Fruit fly (Drosophila melanogaster) whole organism, prepupa: ENCODE measurements around the gene CG13003.

Source experiments
- CG10669 ChIP-seq: fragments of 200-800 bp; sonication (Bioruptor generic); optimal IDR thresholded peaks from 3 replicates; lab custom pipeline; 2018; ENCODE audit warnings: missing biosample characterization, mild to moderate bottlenecking, missing genetic modification characterization, moderate library complexity
- CG11762 ChIP-seq: fragments of 200-800 bp; sonication (Bioruptor generic); optimal IDR thresholded peaks from 3 replicates; lab custom pipeline; 2016; ENCODE audit warnings: missing biosample characterization, missing genetic modification characterization; ENCODE audit not compliant: insufficient read depth
- CG11902 ChIP-seq: fragments of 200-800 bp; sonication (Bioruptor generic); optimal IDR thresholded peaks from 3 replicates; lab custom pipeline; 2016; ENCODE audit warnings: missing biosample characterization, missing genetic modification characterization
- CG15336 ChIP-seq: fragments of 200-800 bp; sonication (Bioruptor generic); IDR thresholded peaks from 2 replicates; pipeline ENCODE4 v1.3.6; 2022; ENCODE audit warnings: missing biosample characterization, missing genetic modification characterization
- CG1621 ChIP-seq: fragments of 200-800 bp; sonication (Bioruptor generic); optimal IDR thresholded peaks from 3 replicates; lab custom pipeline; 2018; ENCODE audit warnings: missing biosample characterization, mild to moderate bottlenecking, missing genetic modification characterization
- CG16779 ChIP-seq: fragments of 200-800 bp; sonication (Bioruptor generic); optimal IDR thresholded peaks from 3 replicates; lab custom pipeline; 2017; ENCODE audit warnings: missing biosample characterization, mild to moderate bottlenecking, missing genetic modification characterization
- CG3032 ChIP-seq: fragments of 200-800 bp; optimal IDR thresholded peaks from 2 replicates; lab custom pipeline; 2019; ENCODE audit warnings: missing biosample characterization, mild to moderate bottlenecking, missing genetic modification characterization, moderate library complexity
- CG34406 ChIP-seq: fragments of 200-800 bp; sonication (Bioruptor generic); optimal IDR thresholded peaks from 3 replicates; lab custom pipeline; 2016; ENCODE audit warnings: missing biosample characterization, missing genetic modification characterization
- CG3919 ChIP-seq: fragments of 200-800 bp; sonication (Bioruptor generic); optimal IDR thresholded peaks from 3 replicates; lab custom pipeline; 2016; ENCODE audit warnings: missing biosample characterization, missing genetic modification characterization
- CG6163 ChIP-seq: fragments of 200-800 bp; sonication (Bioruptor generic); IDR thresholded peaks from 3 replicates; pipeline ENCODE4 v1.3.6; 2022; ENCODE audit warnings: missing biosample characterization, missing genetic modification characterization
- CG6276 ChIP-seq: fragments of 200-800 bp; sonication (Bioruptor generic); optimal IDR thresholded peaks from 2 replicates; lab custom pipeline; 2017; ENCODE audit warnings: missing biosample characterization, mild to moderate bottlenecking, missing genetic modification characterization
- CG6854 ChIP-seq: fragments of 200-800 bp; sonication (Bioruptor generic); optimal IDR thresholded peaks from 2 replicates; lab custom pipeline; 2017; ENCODE audit warnings: missing biosample characterization, mild to moderate bottlenecking, missing genetic modification characterization
- CG8319 ChIP-seq: fragments of 200-800 bp; sonication (Bioruptor generic); optimal IDR thresholded peaks from 3 replicates; lab custom pipeline; 2016; ENCODE audit warnings: missing biosample characterization, missing genetic modification characterization
- CG9139 ChIP-seq: fragments of 200-800 bp; sonication (Bioruptor generic); optimal IDR thresholded peaks from 3 replicates; lab custom pipeline; 2017; ENCODE audit warnings: missing biosample characterization, mild to moderate bottlenecking, missing genetic modification characterization
- Eip75B ChIP-seq: fragments of 200-800 bp; sonication (Bioruptor generic); optimal IDR thresholded peaks from 3 replicates; lab custom pipeline; 2016; ENCODE audit warnings: missing biosample characterization, missing genetic modification characterization
- Eip93F ChIP-seq: fragments of 200-800 bp; sonication (Bioruptor generic); optimal IDR thresholded peaks from 2 replicates; lab custom pipeline; 2016; ENCODE audit warnings: missing biosample characterization, mild to moderate bottlenecking, missing genetic modification characterization
- Ets21C ChIP-seq: fragments of 200-800 bp; sonication (Bioruptor generic); optimal IDR thresholded peaks from 3 replicates; lab custom pipeline; 2016; ENCODE audit warnings: missing biosample characterization, missing genetic modification characterization
- Gug ChIP-seq: fragments of 200-800 bp; sonication (Bioruptor generic); IDR thresholded peaks from 2 replicates; pipeline ENCODE4 v1.3.6; 2022; ENCODE audit warnings: missing biosample characterization, missing genetic modification characterization
- Hr39 ChIP-seq: fragments of 200-800 bp; sonication (Bioruptor generic); optimal IDR thresholded peaks from 2 replicates; lab custom pipeline; 2016; ENCODE audit warnings: missing biosample characterization, missing genetic modification characterization
- Met ChIP-seq: fragments of 200-800 bp; sonication (Bioruptor generic); optimal IDR thresholded peaks from 3 replicates; lab custom pipeline; 2016; ENCODE audit warnings: missing biosample characterization, missing genetic modification characterization
- OdsH ChIP-seq: fragments of 200-800 bp; sonication (Bioruptor generic); optimal IDR thresholded peaks from 3 replicates; lab custom pipeline; 2016; ENCODE audit warnings: missing biosample characterization, missing genetic modification characterization
- Smox ChIP-seq: fragments of 200-800 bp; sonication (Bioruptor generic); optimal IDR thresholded peaks from 3 replicates; lab custom pipeline; 2016; ENCODE audit warnings: missing biosample characterization, missing genetic modification characterization
- Sox102F ChIP-seq: fragments of 200-800 bp; sonication (Bioruptor generic); optimal IDR thresholded peaks from 2 replicates; lab custom pipeline; 2016; ENCODE audit warnings: missing biosample characterization, mild to moderate bottlenecking, missing genetic modification characterization
- Sox14 ChIP-seq: fragments of 200-800 bp; sonication (Bioruptor generic); optimal IDR thresholded peaks from 3 replicates; lab custom pipeline; 2016; ENCODE audit warnings: missing biosample characterization, missing genetic modification characterization
- achi ChIP-seq: fragments of 200-800 bp; sonication (Bioruptor generic); optimal IDR thresholded peaks from 3 replicates; lab custom pipeline; 2016; ENCODE audit warnings: missing biosample characterization, missing genetic modification characterization
- dac ChIP-seq: fragments of 200-800 bp; sonication (Bioruptor generic); optimal IDR thresholded peaks from 2 replicates; lab custom pipeline; 2017; ENCODE audit warnings: missing biosample characterization, mild to moderate bottlenecking, missing genetic modification characterization
- dsx ChIP-seq: fragments of 200-800 bp; optimal IDR thresholded peaks from 3 replicates; lab custom pipeline; 2019; ENCODE audit warnings: missing biosample characterization, mild to moderate bottlenecking, missing genetic modification characterization, moderate library complexity; ENCODE audit not compliant: poor library complexity, severe bottlenecking
- eg ChIP-seq: fragments of 200-800 bp; sonication (Bioruptor generic); IDR thresholded peaks from 3 replicates; pipeline ENCODE4 v1.3.6; 2022; ENCODE audit warnings: missing biosample characterization, missing genetic modification characterization
- fd59A ChIP-seq: fragments of 200-800 bp; sonication (Bioruptor generic); optimal IDR thresholded peaks from 2 replicates; lab custom pipeline; 2017; ENCODE audit warnings: missing biosample characterization, mild to moderate bottlenecking, missing genetic modification characterization, missing genetic modification reagents
- fd85E ChIP-seq: fragments of 200-800 bp; sonication (Bioruptor generic); optimal IDR thresholded peaks from 3 replicates; lab custom pipeline; 2016; ENCODE audit warnings: missing biosample characterization, missing genetic modification characterization
- fkh ChIP-seq: fragments of 200-800 bp; sonication (Bioruptor generic); optimal IDR thresholded peaks from 3 replicates; lab custom pipeline; 2017; ENCODE audit warnings: missing biosample characterization, mild to moderate bottlenecking, missing genetic modification characterization, moderate library complexity
- lz ChIP-seq: fragments of 200-800 bp; sonication (Bioruptor generic); optimal IDR thresholded peaks from 3 replicates; lab custom pipeline; 2016; ENCODE audit warnings: missing biosample characterization, missing genetic modification characterization
- net ChIP-seq: fragments of 200-800 bp; sonication (Bioruptor generic); optimal IDR thresholded peaks from 3 replicates; lab custom pipeline; 2016; ENCODE audit warnings: missing biosample characterization, missing genetic modification characterization
- spab ChIP-seq: fragments of 200-800 bp; sonication (Bioruptor generic); optimal IDR thresholded peaks from 2 replicates; lab custom pipeline; 2017; ENCODE audit warnings: missing biosample characterization, mild to moderate bottlenecking, missing genetic modification characterization, missing genetic modification reagents
- ss ChIP-seq, 2 experiments: fragments of 200-800 bp; sonication (Bioruptor generic); optimal IDR thresholded peaks; 2 replicates in 1 of 2; 3 replicates in 1 of 2; lab custom pipeline; 2017 to 2018; ENCODE audit warnings: mild to moderate bottlenecking in 2 of 2, missing biosample characterization in 2 of 2, missing genetic modification characterization in 2 of 2, moderate library complexity in 1 of 2
- svp ChIP-seq: fragments of 200-800 bp; sonication (Bioruptor generic); peaks from one replicate; lab custom pipeline; 2016; ENCODE audit warnings: missing biosample characterization, missing genetic modification characterization
- topi ChIP-seq: fragments of 200-800 bp; sonication (Bioruptor generic); optimal IDR thresholded peaks from 3 replicates; lab custom pipeline; 2016; ENCODE audit warnings: missing biosample characterization, missing genetic modification characterization

Gene CG13003

dm6 chrX:16912965-16913755 lies 36.8 kb upstream of the CG13003 start, which contains the start of gene CG4928 (continued):
- peak; percentile 55 for TF ChIP-seq CG6854 (GFP tag; lab: Kevin White, UChicago)
- TF ChIP-seq net = no peak
- no peak for TF ChIP-seq lz
- no peak for TF ChIP-seq CG10669 (GFP tag; lab: Kevin White, UChicago)
- no peak for TF ChIP-seq fd59A
- no peak for TF ChIP-seq Ets21C (GFP tag; lab: Kevin White, UChicago)
- no peak for TF ChIP-seq fd85E (GFP tag; lab: Kevin White, UChicago)
- no peak for TF ChIP-seq CG15336
- peak; percentile 10 for TF ChIP-seq CG9139 (GFP tag; lab: Kevin White, UChicago)
- no peak for TF ChIP-seq CG6276 (GFP tag; lab: Kevin White, UChicago)
- TF ChIP-seq Hr39 = peak; percentile 3
- 0 out of 3 replicates have a peak, but pooled peaks have one; percentile 48 for TF ChIP-seq eg
- no peak for TF ChIP-seq CG3919 (GFP tag; lab: Kevin White, UChicago)
- TF ChIP-seq CG8319 (GFP tag; lab: Kevin White, UChicago) = no peak
- no peak for TF ChIP-seq dac (GFP tag; lab: Kevin White, UChicago)
- no peak for TF ChIP-seq CG16779 (tag; lab: Kevin White, UChicago)
- no peak for TF ChIP-seq OdsH (GFP tag; lab: Kevin White, UChicago)

- TF ChIP-seq CG34406 = no peak
- no peak for TF ChIP-seq Eip93F (GFP tag; lab: Kevin White, UChicago)
- no peak for TF ChIP-seq CG11762 (GFP tag; lab: Kevin White, UChicago)
- no peak for TF ChIP-seq CG3919 (GFP tag; lab: Kevin White, UChicago)
- TF ChIP-seq lz = no peak
- no peak for TF ChIP-seq CG11902 (GFP tag; lab: Kevin White, UChicago)
- TF ChIP-seq Smox (GFP tag; lab: Kevin White, UChicago) = no peak
- no peak for TF ChIP-seq achi (GFP tag; lab: Kevin White, UChicago)
- no peak for TF ChIP-seq Eip75B
- no peak for TF ChIP-seq Sox14
- no peak for TF ChIP-seq Met (GFP tag; lab: Kevin White, UChicago)
- TF ChIP-seq topi (GFP tag; lab: Kevin White, UChicago) = no peak
- TF ChIP-seq svp (GFP tag; lab: Kevin White, UChicago) = no peak
- TF ChIP-seq dac (GFP tag; lab: Kevin White, UChicago) = no peak
- TF ChIP-seq CG16779 (tag; lab: Kevin White, UChicago) = no peak
- no peak for TF ChIP-seq CG3032 (tag; lab: Kevin White, UChicago)
- no peak for TF ChIP-seq fd85E (GFP tag; lab: Kevin White, UChicago)
- no peak for TF ChIP-seq Sox102F
Observed at dm6 chrX:16911962-16912361, 35.6 kb upstream of the CG13003 start.

dm6 chrX:16909886-16910285 lies 33.5 kb upstream of the CG13003 start:
- no peak for TF ChIP-seq CG3919 (GFP tag; lab: Kevin White, UChicago)
- no peak for TF ChIP-seq Gug
- TF ChIP-seq Hr39 = no peak
- TF ChIP-seq CG1621 = no peak
- no peak for TF ChIP-seq ss (GFP tag; optimal IDR thresholded peaks at IDR 0.05; lab: Kevin White, UChicago)
- TF ChIP-seq dsx (GFP tag; lab: Kevin White, UChicago) = no peak
- no peak for TF ChIP-seq Ets21C (GFP tag; lab: Kevin White, UChicago)
- no peak for TF ChIP-seq CG6276 (GFP tag; lab: Kevin White, UChicago)
- no peak for TF ChIP-seq Sox102F
- TF ChIP-seq CG6163 (GFP tag; lab: Robert Waterston, UW) = no peak

DNA sequence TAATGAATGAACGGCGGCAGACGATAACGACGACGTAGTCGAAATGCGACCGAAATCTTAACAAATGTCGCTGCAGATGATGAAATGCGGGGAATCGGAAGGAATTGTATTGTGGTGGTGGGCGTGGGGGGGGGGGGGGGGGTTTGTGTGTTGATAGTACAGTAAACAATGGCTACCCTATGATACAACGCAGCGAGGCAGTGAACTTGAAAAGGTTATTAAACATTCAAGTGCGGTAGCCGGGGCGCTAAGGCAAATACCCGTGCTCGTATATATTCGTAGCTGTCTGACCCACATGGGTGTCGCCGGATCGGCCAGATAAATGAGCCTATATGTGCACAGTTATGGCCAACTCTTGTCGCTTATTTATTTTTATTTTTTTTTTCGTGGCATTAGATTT lies 33.0 kb upstream of the CG13003 start:
- no peak for TF ChIP-seq spab (GFP tag; lab: Kevin White, UChicago)
- peak; percentile 41 for TF ChIP-seq svp (GFP tag; lab: Kevin White, UChicago)
- TF ChIP-seq fkh (GFP tag; lab: Kevin White, UChicago) = peak; percentile 54
- TF ChIP-seq, all 60 proteins: peak for 2
